Fruit fly (Drosophila melanogaster): ENCODE results near the gene CG13407.

The CG13407 gene

dm6 chr3R:22103114-22103513 is at the start of gene CG13407:
TSS of gene CG13407 (plus strand) at chr3R:22103414.
- TF ChIP-seq Hr96 (GFP tag; optimal IDR thresholded peaks at IDR 0.05) (no peak), Crg-1 (GFP tag; optimal IDR thresholded peaks at IDR 0.05) (no peak), cic (GFP tag; optimal IDR thresholded peaks at IDR 0.05) (no peak), CG12768 (GFP tag; optimal IDR thresholded peaks at IDR 0.05) (no peak), CG1620 (GFP tag; optimal IDR thresholded peaks at IDR 0.05) (no peak), bab1 (GFP tag; optimal IDR thresholded peaks at IDR 0.05) (no peak), cnc (optimal IDR thresholded peaks at IDR 0.05) (no peak), Clk (GFP tag; optimal IDR thresholded peaks at IDR 0.05) (no peak), pad (GFP tag; optimal IDR thresholded peaks at IDR 0.05) (no peak), CG5204 (GFP tag; optimal IDR thresholded peaks at IDR 0.05) (no peak), ovo (GFP tag; optimal IDR thresholded peaks at IDR 0.05) (no peak), CG33017 (tag; optimal IDR thresholded peaks at IDR 0.05) (no peak), Mnt (GFP tag; optimal IDR thresholded peaks at IDR 0.05) (no peak), toe (GFP tag; optimal IDR thresholded peaks at IDR 0.05) (no peak), tj (GFP tag; optimal IDR thresholded peaks at IDR 0.05) (no peak), CG11617 (GFP tag; optimal IDR thresholded peaks at IDR 0.05) (no peak), CG14711 (tag; optimal IDR thresholded peaks at IDR 0.05) (no peak), CG7045 (GFP tag; optimal IDR thresholded peaks at IDR 0.05) (no peak), CG7101 (tag; optimal IDR thresholded peaks at IDR 0.05) (no peak)

- TF ChIP-seq CG7045 (GFP tag; optimal IDR thresholded peaks at IDR 0.05) (no peak), pad (GFP tag; optimal IDR thresholded peaks at IDR 0.05) (no peak), ovo (GFP tag; optimal IDR thresholded peaks at IDR 0.05) (no peak), Clk (GFP tag; optimal IDR thresholded peaks at IDR 0.05) (no peak)
Observed at dm6 chr3R:22053740-22054139, 49.5 kb upstream of the CG13407 start.

dm6 chr3R:22057083-22057482 is 46.1 kb upstream of the CG13407 start:
- TF ChIP-seq CG5204 (GFP tag; optimal IDR thresholded peaks at IDR 0.05) = no peak
- no peak for TF ChIP-seq pad (GFP tag; optimal IDR thresholded peaks at IDR 0.05)
- TF ChIP-seq kay (GFP tag; ENCODE audit: borderline replicate concordance) = peak; percentile 58
- TF ChIP-seq CG7045 (GFP tag; optimal IDR thresholded peaks at IDR 0.05) = no peak
- no peak for TF ChIP-seq Mnt (GFP tag; optimal IDR thresholded peaks at IDR 0.05)
- TF ChIP-seq tj (GFP tag; optimal IDR thresholded peaks at IDR 0.05) = no peak
- no peak for TF ChIP-seq CG33017 (tag; optimal IDR thresholded peaks at IDR 0.05)
- no peak for TF ChIP-seq CG7101 (tag; optimal IDR thresholded peaks at IDR 0.05)

- TF ChIP-seq cnc (optimal IDR thresholded peaks at IDR 0.05) (no peak), CG33017 (tag; optimal IDR thresholded peaks at IDR 0.05) (no peak), CG7045 (GFP tag; optimal IDR thresholded peaks at IDR 0.05) (no peak), Clk (GFP tag; optimal IDR thresholded peaks at IDR 0.05) (no peak), CG5204 (GFP tag; optimal IDR thresholded peaks at IDR 0.05) (no peak), CG1620 (GFP tag; optimal IDR thresholded peaks at IDR 0.05) (no peak), CG12768 (GFP tag; optimal IDR thresholded peaks at IDR 0.05) (no peak)
Observed at dm6 chr3R:22066440-22066839, 36.8 kb upstream of the CG13407 start.

- TF ChIP-seq CG33017 (tag; optimal IDR thresholded peaks at IDR 0.05) (no peak), CG12768 (GFP tag; optimal IDR thresholded peaks at IDR 0.05) (no peak), cic (GFP tag; optimal IDR thresholded peaks at IDR 0.05) (no peak), ovo (GFP tag; optimal IDR thresholded peaks at IDR 0.05) (no peak), Mnt (GFP tag; optimal IDR thresholded peaks at IDR 0.05) (no peak), toe (GFP tag; optimal IDR thresholded peaks at IDR 0.05) (no peak), CG11617 (GFP tag; optimal IDR thresholded peaks at IDR 0.05) (no peak), Clk (GFP tag; optimal IDR thresholded peaks at IDR 0.05) (no peak), kay (GFP tag; ENCODE audit: borderline replicate concordance) (no peak), CG14711 (tag; optimal IDR thresholded peaks at IDR 0.05) (no peak), CG5204 (GFP tag; optimal IDR thresholded peaks at IDR 0.05) (no peak), CG7045 (GFP tag; optimal IDR thresholded peaks at IDR 0.05) (no peak), tj (GFP tag; optimal IDR thresholded peaks at IDR 0.05) (no peak), Hr96 (GFP tag; optimal IDR thresholded peaks at IDR 0.05) (no peak), CG7101 (tag; optimal IDR thresholded peaks at IDR 0.05) (no peak)
Observed at dm6 chr3R:22067235-22067634, 36.0 kb upstream of the CG13407 start.

dm6 chr3R:22071628-22072027 is 31.6 kb upstream of the CG13407 start:
- TF ChIP-seq ovo (GFP tag; optimal IDR thresholded peaks at IDR 0.05) (no peak), CG33017 (tag; optimal IDR thresholded peaks at IDR 0.05) (no peak), tj (GFP tag; optimal IDR thresholded peaks at IDR 0.05) (no peak), CG5204 (GFP tag; optimal IDR thresholded peaks at IDR 0.05) (no peak), CG1620 (GFP tag; optimal IDR thresholded peaks at IDR 0.05) (no peak)

dm6 chr3R:22072553-22072952 is 30.7 kb upstream of the CG13407 start:
- TF ChIP-seq kay (GFP tag; ENCODE audit: borderline replicate concordance) = peak; percentile 72
- no peak for TF ChIP-seq CG11617 (GFP tag; optimal IDR thresholded peaks at IDR 0.05)

dm6 chr3R:22080161-22080560 is 23.1 kb upstream of the CG13407 start, which contains the start of gene CG13408:
TSS of gene CG13408 (plus strand) at chr3R:22080382.
- TF ChIP-seq CG12768 (GFP tag; optimal IDR thresholded peaks at IDR 0.05) (no peak), tj (GFP tag; optimal IDR thresholded peaks at IDR 0.05) (no peak), CG7045 (GFP tag; optimal IDR thresholded peaks at IDR 0.05) (no peak), kay (GFP tag; ENCODE audit: borderline replicate concordance) (no peak), CG1620 (GFP tag; optimal IDR thresholded peaks at IDR 0.05) (no peak), CG11617 (GFP tag; optimal IDR thresholded peaks at IDR 0.05) (no peak), bab1 (GFP tag; optimal IDR thresholded peaks at IDR 0.05) (no peak), toe (GFP tag; optimal IDR thresholded peaks at IDR 0.05) (no peak), CG5204 (GFP tag; optimal IDR thresholded peaks at IDR 0.05) (no peak), CG14711 (tag; optimal IDR thresholded peaks at IDR 0.05) (no peak), Crg-1 (GFP tag; optimal IDR thresholded peaks at IDR 0.05) (no peak), Clk (GFP tag; optimal IDR thresholded peaks at IDR 0.05) (no peak), CG7101 (tag; optimal IDR thresholded peaks at IDR 0.05) (no peak), ovo (GFP tag; optimal IDR thresholded peaks at IDR 0.05) (no peak), cic (GFP tag; optimal IDR thresholded peaks at IDR 0.05) (no peak)
